Fruit fly (Drosophila melanogaster): Measurements from ENCODE around the gene CG11898.

dm6 chr3R:29194957-29195356, 29.5 kb downstream of the CG11898 start, which contains the start of gene jus:
- no peak for TF ChIP-seq CG6808 (GFP tag; optimal IDR thresholded peaks at IDR 0.05)
- TF ChIP-seq CG31627 (GFP tag; optimal IDR thresholded peaks at IDR 0.05), result no peak

All from whole organism, prepupa.